Fruit fly (Drosophila melanogaster): ENCODE results near the gene CG31460.

The CG31460 gene

DNA sequence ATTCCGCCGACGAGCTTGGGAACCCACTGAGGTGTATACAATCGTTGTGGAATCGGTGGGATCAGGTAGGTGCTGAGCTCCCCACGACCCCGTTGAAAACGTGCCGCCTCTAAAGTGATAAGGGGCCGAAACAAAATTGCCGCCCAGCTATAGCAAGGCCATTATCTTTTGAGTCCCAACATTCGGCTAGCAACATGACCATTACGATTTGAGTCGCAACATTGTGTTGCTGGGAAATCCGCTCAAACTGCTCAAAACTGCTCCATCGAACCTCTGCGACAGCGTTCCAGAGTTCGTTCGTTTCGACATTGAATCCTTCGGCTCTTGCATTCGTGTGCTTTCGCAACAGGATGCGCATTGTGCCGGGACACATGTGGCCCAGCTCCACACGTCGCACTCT is 33.6 kb upstream of the CG31460 start, which contains the start of gene CG11741:
Gene CG11741, minus strand, starts transcription at position 16 of the 400 bp plus-strand sequence.
- TF ChIP-seq Rel (GFP tag; optimal IDR thresholded peaks at IDR 0.05), result no peak
- TF ChIP-seq Rel (tag; optimal IDR thresholded peaks at IDR 0.05), result no peak
- no peak for TF ChIP-seq Dif (GFP tag; optimal IDR thresholded peaks at IDR 0.05; ENCODE audit: partially characterized antibody)
- TF ChIP-seq CG9705 (GFP tag; optimal IDR thresholded peaks at IDR 0.05), result no peak
- no peak for TF ChIP-seq dl (GFP tag; optimal IDR thresholded peaks at IDR 0.05; ENCODE audit: insufficient read depth in 1 of 2, partially characterized antibody in 2 of 2)
- no peak for TF ChIP-seq br (GFP tag; optimal IDR thresholded peaks at IDR 0.05)
- TF ChIP-seq woc (GFP tag; optimal IDR thresholded peaks at IDR 0.05), result no peak
- no peak for TF ChIP-seq N (GFP tag; optimal IDR thresholded peaks at IDR 0.05)
- no peak for TF ChIP-seq CrebA (GFP tag; optimal IDR thresholded peaks at IDR 0.05; ENCODE audit: borderline replicate concordance)
- TF ChIP-seq dsf (GFP tag; optimal IDR thresholded peaks at IDR 0.05; ENCODE audit: borderline replicate concordance), result no peak

DNA sequence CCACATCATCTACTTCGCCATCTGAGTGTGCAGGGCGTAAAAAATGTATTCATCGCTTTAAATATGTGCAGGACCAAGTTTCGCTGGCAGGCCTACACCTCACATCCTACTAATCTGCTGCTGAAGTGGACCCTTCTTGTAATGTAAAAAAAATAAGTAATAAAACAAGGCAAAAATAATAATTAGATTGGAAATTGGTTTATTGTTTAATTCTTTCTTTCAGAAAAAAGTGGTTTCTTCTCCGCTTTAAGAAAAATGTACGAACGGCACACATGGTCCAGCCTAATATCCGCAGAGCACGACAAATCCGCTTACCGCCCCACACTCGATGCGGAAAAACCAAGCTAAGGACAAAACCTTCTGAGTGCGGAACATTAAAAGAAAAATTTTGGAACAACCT is 16.6 kb upstream of the CG31460 start:
- TF ChIP-seq woc (GFP tag; optimal IDR thresholded peaks at IDR 0.05) (no peak), fru (GFP tag; optimal IDR thresholded peaks at IDR 0.05) (no peak), h (GFP tag; optimal IDR thresholded peaks at IDR 0.05) (no peak), Hr83 (GFP tag; optimal IDR thresholded peaks at IDR 0.05; ENCODE audit: poor library complexity, severe bottlenecking) (no peak), Jra (GFP tag; optimal IDR thresholded peaks at IDR 0.05) (no peak), Sp1 (GFP tag; optimal IDR thresholded peaks at IDR 0.05) (no peak), rgr (GFP tag; optimal IDR thresholded peaks at IDR 0.05) (no peak), GATAd (GFP tag; optimal IDR thresholded peaks at IDR 0.05) (no peak), brk (GFP tag; optimal IDR thresholded peaks at IDR 0.05) (no peak), ey (GFP tag; optimal IDR thresholded peaks at IDR 0.05) (no peak)

DNA sequence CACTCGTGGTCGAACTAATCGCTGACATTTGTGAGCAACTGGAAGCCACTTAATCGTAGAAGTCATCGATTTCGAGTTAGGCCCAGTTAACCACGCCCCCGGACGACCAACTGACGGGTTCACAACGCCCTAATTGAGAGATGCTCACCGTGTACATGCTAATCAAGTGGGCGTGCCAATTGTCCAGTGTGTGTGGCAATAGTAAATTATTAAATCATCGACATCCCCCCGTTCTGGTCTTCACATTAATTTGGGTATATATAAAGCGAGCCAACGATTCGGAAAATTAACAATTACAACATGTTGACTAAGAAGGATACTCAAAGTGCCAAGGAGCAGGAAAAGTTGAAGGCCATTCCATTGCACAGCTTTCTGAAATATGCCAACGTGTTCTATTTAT is 10.2 kb upstream of the CG31460 start, which contains the start of gene Or85d:
Gene Or85d, plus strand, starts transcription at position 301 of the 400 bp plus-strand sequence.
- no peak for TF ChIP-seq GATAd (GFP tag; optimal IDR thresholded peaks at IDR 0.05)
- no peak for TF ChIP-seq ey (GFP tag; optimal IDR thresholded peaks at IDR 0.05)
- TF ChIP-seq OdsH (GFP tag; optimal IDR thresholded peaks at IDR 0.05), result no peak
- no peak for TF ChIP-seq HLH106 (tag; optimal IDR thresholded peaks at IDR 0.05)
- TF ChIP-seq woc (GFP tag; optimal IDR thresholded peaks at IDR 0.05), result no peak
- no peak for TF ChIP-seq Vsx2 (GFP tag; optimal IDR thresholded peaks at IDR 0.05; ENCODE audit: partially characterized antibody)
- TF ChIP-seq sage (GFP tag; optimal IDR thresholded peaks at IDR 0.05), result no peak
- TF ChIP-seq Mio (GFP tag; optimal IDR thresholded peaks at IDR 0.05), result no peak
- no peak for TF ChIP-seq Hr83 (GFP tag; optimal IDR thresholded peaks at IDR 0.05; ENCODE audit: poor library complexity, severe bottlenecking)

DNA sequence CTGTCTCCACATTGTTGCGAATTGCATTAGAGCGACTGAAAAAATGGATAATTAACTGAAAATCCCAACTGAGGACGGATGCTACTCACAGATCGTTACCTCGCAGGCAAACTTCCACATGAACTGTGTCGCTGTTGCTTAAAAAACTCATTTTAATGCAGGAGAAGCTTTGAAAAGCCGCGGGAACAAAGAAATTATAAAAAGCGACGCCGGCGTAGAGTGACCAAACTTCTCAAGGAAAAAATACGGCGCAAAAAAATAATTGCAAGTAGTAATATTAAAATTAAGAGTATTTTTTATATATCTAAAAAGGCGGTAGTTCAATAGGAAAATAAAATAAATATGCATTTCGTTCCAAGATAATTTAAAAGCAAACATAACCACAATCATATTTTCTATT is 951 bp upstream of the CG31460 start, which contains the start of gene pch2:
Gene pch2, minus strand, starts transcription at position 243 of the 400 bp plus-strand sequence.
- TF ChIP-seq sv (GFP tag; optimal IDR thresholded peaks at IDR 0.05) (no peak), Sp1 (GFP tag; optimal IDR thresholded peaks at IDR 0.05) (no peak), fru (GFP tag; optimal IDR thresholded peaks at IDR 0.05) (no peak), Hr78 (GFP tag; optimal IDR thresholded peaks at IDR 0.05) (no peak), rgr (GFP tag; optimal IDR thresholded peaks at IDR 0.05) (no peak), tai (GFP tag; optimal IDR thresholded peaks at IDR 0.05) (no peak), jim (GFP tag; optimal IDR thresholded peaks at IDR 0.05) (no peak), psq (GFP tag; optimal IDR thresholded peaks at IDR 0.05) (no peak), h (GFP tag; optimal IDR thresholded peaks at IDR 0.05) (no peak)

DNA sequence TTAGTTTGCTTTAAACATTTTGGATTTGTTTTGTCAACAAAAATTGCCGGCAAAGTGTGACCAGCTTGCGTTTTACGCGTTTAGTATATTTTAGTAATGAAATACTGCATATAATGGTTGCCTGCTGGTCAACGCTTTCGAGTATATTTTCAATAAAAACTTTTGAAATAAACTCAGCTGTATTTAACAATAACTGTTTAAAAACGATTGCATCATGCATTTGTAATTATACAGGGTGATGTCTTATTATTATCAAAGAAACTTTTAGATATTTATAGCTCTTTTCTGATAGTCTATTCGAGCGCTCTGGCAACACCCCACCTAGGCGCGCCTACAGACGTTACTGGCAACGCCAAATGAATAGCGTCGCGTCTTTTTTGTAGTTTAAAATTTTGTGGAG is 1.3 kb downstream of the CG31460 start, which contains the start of gene Cenp-C:
Gene Cenp-C, plus strand, starts transcription at position 332 of the 400 bp plus-strand sequence.
- no peak for TF ChIP-seq Dfd (GFP tag; optimal IDR thresholded peaks at IDR 0.05)
- TF ChIP-seq Abd-B (GFP tag; optimal IDR thresholded peaks at IDR 0.05), result no peak
- TF ChIP-seq dl (GFP tag; optimal IDR thresholded peaks at IDR 0.05; ENCODE audit: insufficient read depth in 1 of 2, partially characterized antibody in 2 of 2), result no peak
- peak; percentile 34 for TF ChIP-seq HLH106 (tag; optimal IDR thresholded peaks at IDR 0.05)
- TF ChIP-seq psq (GFP tag; optimal IDR thresholded peaks at IDR 0.05), result no peak
- TF ChIP-seq Jra (GFP tag; optimal IDR thresholded peaks at IDR 0.05), result no peak
- no peak for TF ChIP-seq Rel (GFP tag; optimal IDR thresholded peaks at IDR 0.05)
- TF ChIP-seq Rel (tag; optimal IDR thresholded peaks at IDR 0.05), result no peak
- no peak for TF ChIP-seq Sp1 (GFP tag; optimal IDR thresholded peaks at IDR 0.05)
- TF ChIP-seq jim (GFP tag; optimal IDR thresholded peaks at IDR 0.05), result no peak
- TF ChIP-seq dmrt93B (GFP tag; optimal IDR thresholded peaks at IDR 0.05), result no peak
- no peak for TF ChIP-seq Myc (optimal IDR thresholded peaks at IDR 0.05)
- TF ChIP-seq woc (GFP tag; optimal IDR thresholded peaks at IDR 0.05), result no peak
- no peak for TF ChIP-seq GATAd (GFP tag; optimal IDR thresholded peaks at IDR 0.05)
- TF ChIP-seq ey (GFP tag; optimal IDR thresholded peaks at IDR 0.05), result peak; percentile 5
- TF ChIP-seq Hr83 (GFP tag; optimal IDR thresholded peaks at IDR 0.05; ENCODE audit: poor library complexity, severe bottlenecking), result no peak
- no peak for TF ChIP-seq dsf (GFP tag; optimal IDR thresholded peaks at IDR 0.05; ENCODE audit: borderline replicate concordance)
- TF ChIP-seq foxo (GFP tag; optimal IDR thresholded peaks at IDR 0.05), result peak in 1 of 2 experiments; percentile 53
- peak; percentile 51 for TF ChIP-seq Hnf4 (GFP tag; optimal IDR thresholded peaks at IDR 0.05)
- TF ChIP-seq rgr (GFP tag; optimal IDR thresholded peaks at IDR 0.05), result peak; percentile 36

All from whole organism, wandering third instar larva.